Fruit fly (Drosophila melanogaster) whole organism, embryonic: ENCODE measurements around the gene CG7789.

Experiments used
- Ada2b ChIP-seq: fragments of 200-800 bp; sonication (Bioruptor generic); IDR thresholded peaks from 2 replicates; pipeline ENCODE4 v1.3.6; 2022; ENCODE audit warnings: missing biosample characterization, missing genetic modification characterization
- C15 ChIP-seq: fragments of 200-800 bp; sonication (Bioruptor generic); IDR thresholded peaks from 3 replicates; pipeline ENCODE4 v1.3.6; 2022; ENCODE audit warnings: missing biosample characterization, missing genetic modification characterization
- CG10431 ChIP-seq: fragments of 200-800 bp; sonication (Bioruptor generic); optimal IDR thresholded peaks from 3 replicates; lab custom pipeline; 2018; ENCODE audit warnings: missing biosample characterization, mild to moderate bottlenecking, missing genetic modification characterization
- CG12104 ChIP-seq: fragments of 200-800 bp; sonication (Bioruptor generic); optimal IDR thresholded peaks from 3 replicates; lab custom pipeline; 2016; ENCODE audit warnings: missing biosample characterization, missing genetic modification characterization
- CG12391 ChIP-seq: fragments of 200-800 bp; sonication (Bioruptor generic); optimal IDR thresholded peaks from 3 replicates; lab custom pipeline; 2018; ENCODE audit warnings: missing biosample characterization, mild to moderate bottlenecking, missing genetic modification characterization, moderate library complexity
- CG12744 ChIP-seq: fragments of 200-800 bp; sonication (Bioruptor generic); optimal IDR thresholded peaks from 2 replicates; lab custom pipeline; 2016; ENCODE audit warnings: missing biosample characterization, missing genetic modification characterization
- CG15479 ChIP-seq: fragments of 200-800 bp; sonication (Bioruptor generic); optimal IDR thresholded peaks from 3 replicates; lab custom pipeline; 2019; ENCODE audit warnings: missing biosample characterization, mild to moderate bottlenecking, missing genetic modification characterization, moderate library complexity
- CG17568 ChIP-seq: fragments of 200-800 bp; sonication (Bioruptor generic); optimal IDR thresholded peaks from 2 replicates; lab custom pipeline; 2018; ENCODE audit warnings: missing biosample characterization, mild to moderate bottlenecking, missing genetic modification characterization, moderate library complexity
- CG18764 ChIP-seq: fragments of 200-800 bp; sonication (Bioruptor generic); optimal IDR thresholded peaks from 3 replicates; lab custom pipeline; 2016; ENCODE audit warnings: missing biosample characterization, missing genetic modification characterization
- CG2129 ChIP-seq: fragments of 200-800 bp; sonication (Bioruptor generic); IDR thresholded peaks from 2 replicates; pipeline ENCODE4 v1.3.6; 2022; ENCODE audit warnings: missing biosample characterization, missing genetic modification characterization; ENCODE audit not compliant: partially characterized antibody
- CG2712 ChIP-seq: fragments of 200-800 bp; optimal IDR thresholded peaks from 3 replicates; lab custom pipeline; 2019; ENCODE audit warnings: missing biosample characterization, mild to moderate bottlenecking, missing genetic modification characterization, moderate library complexity
- CG30020 ChIP-seq: fragments of 200-800 bp; optimal IDR thresholded peaks from 2 replicates; lab custom pipeline; 2019; ENCODE audit warnings: missing biosample characterization, mild to moderate bottlenecking, missing genetic modification characterization, moderate library complexity
- CG31441 ChIP-seq: fragments of 200-800 bp; sonication (Bioruptor generic); IDR thresholded peaks from 2 replicates; pipeline ENCODE4 v1.3.6; 2022; ENCODE audit warnings: missing biosample characterization, missing genetic modification characterization
- CG3163 ChIP-seq: fragments of 200-800 bp; sonication (Bioruptor generic); optimal IDR thresholded peaks from 3 replicates; lab custom pipeline; 2016; ENCODE audit warnings: missing biosample characterization, missing genetic modification characterization
- CG33213 ChIP-seq: fragments of 200-800 bp; sonication (Bioruptor generic); optimal IDR thresholded peaks from 3 replicates; lab custom pipeline; 2016; ENCODE audit warnings: missing biosample characterization, missing genetic modification characterization
- CG6654 ChIP-seq: fragments of 200-800 bp; sonication (Bioruptor generic); optimal IDR thresholded peaks from 2 replicates; lab custom pipeline; 2017; ENCODE audit warnings: missing biosample characterization, mild to moderate bottlenecking, missing genetic modification characterization
- CG8388 ChIP-seq: fragments of 200-800 bp; sonication (Bioruptor generic); optimal IDR thresholded peaks from 2 replicates; lab custom pipeline; 2019; ENCODE audit warnings: missing biosample characterization, mild to moderate bottlenecking, missing genetic modification characterization, moderate library complexity
- Dad ChIP-seq: fragments of 200-800 bp; sonication (Bioruptor generic); optimal IDR thresholded peaks from 3 replicates; lab custom pipeline; 2016; ENCODE audit warnings: missing biosample characterization, missing genetic modification characterization
- Deaf1 ChIP-seq: fragments of 200-800 bp; optimal IDR thresholded peaks from 3 replicates; lab custom pipeline; 2019; ENCODE audit warnings: missing biosample characterization, mild to moderate bottlenecking, missing genetic modification characterization, moderate library complexity
- Drgx ChIP-seq: fragments of 200-800 bp; sonication (Bioruptor generic); IDR thresholded peaks from 2 replicates; pipeline ENCODE4 v1.3.6; 2022; ENCODE audit warnings: missing biosample characterization, missing genetic modification characterization
- Ets65A ChIP-seq: fragments of 200-800 bp; sonication (Bioruptor generic); peaks from one replicate; lab custom pipeline; 2016; ENCODE audit warnings: missing biosample characterization, missing genetic modification characterization
- Fer2 ChIP-seq: fragments of 200-800 bp; sonication (Bioruptor generic); optimal IDR thresholded peaks from 2 replicates; lab custom pipeline; 2018; ENCODE audit warnings: missing biosample characterization, mild to moderate bottlenecking, missing genetic modification characterization, moderate library complexity
- HLH54F ChIP-seq: fragments of 200-800 bp; sonication (Bioruptor generic); optimal IDR thresholded peaks from 3 replicates; lab custom pipeline; 2016; ENCODE audit warnings: missing biosample characterization, missing genetic modification characterization
- Hr39 ChIP-seq: fragments of >200 bp; optimal IDR thresholded peaks from 2 replicates; lab custom pipeline; 2017
- Nf-YB ChIP-seq: fragments of 200-800 bp; sonication (Bioruptor generic); optimal IDR thresholded peaks from 3 replicates; lab custom pipeline; 2019; ENCODE audit warnings: missing biosample characterization, mild to moderate bottlenecking, missing genetic modification characterization, moderate library complexity
- Optix ChIP-seq: fragments of 200-800 bp; sonication (Bioruptor generic); IDR thresholded peaks from 3 replicates; pipeline ENCODE4 v1.3.6; 2022; ENCODE audit warnings: missing biosample characterization, missing genetic modification characterization
- Sox102F ChIP-seq: fragments of 200-800 bp; sonication (Bioruptor generic); optimal IDR thresholded peaks from 2 replicates; lab custom pipeline; 2018; ENCODE audit warnings: missing biosample characterization, mild to moderate bottlenecking, missing genetic modification characterization, moderate library complexity
- TFAM ChIP-seq: fragments of 200-800 bp; sonication (Bioruptor generic); optimal IDR thresholded peaks from 2 replicates; lab custom pipeline; 2017; ENCODE audit warnings: missing biosample characterization, missing genetic modification characterization, inconsistent platforms
- ara ChIP-seq: fragments of 200-800 bp; sonication (Bioruptor generic); IDR thresholded peaks from 2 replicates; pipeline ENCODE4 v1.3.6; 2022; ENCODE audit warnings: missing biosample characterization, missing genetic modification characterization
- bcd ChIP-seq: fragments of 200-800 bp; sonication (Bioruptor generic); optimal IDR thresholded peaks from 2 replicates; lab custom pipeline; 2017; ENCODE audit warnings: missing biosample characterization, mild to moderate bottlenecking, missing genetic modification characterization
- chinmo ChIP-seq: fragments of 200-800 bp; sonication (Bioruptor generic); IDR thresholded peaks from 4 replicates; pipeline ENCODE4 v1.3.6; 2022; ENCODE audit warnings: missing biosample characterization, missing genetic modification characterization; ENCODE audit not compliant: partially characterized antibody
- corto ChIP-seq: fragments of 200-800 bp; sonication (Bioruptor generic); optimal IDR thresholded peaks from 2 replicates; lab custom pipeline; 2016; ENCODE audit warnings: missing biosample characterization, mild to moderate bottlenecking, missing genetic modification characterization, moderate library complexity
- fd102C ChIP-seq: fragments of 200-800 bp; sonication (Bioruptor generic); optimal IDR thresholded peaks from 2 replicates; lab custom pipeline; 2018; ENCODE audit warnings: missing biosample characterization, mild to moderate bottlenecking, missing genetic modification characterization, moderate library complexity
- fd64A ChIP-seq: fragments of 200-800 bp; sonication (Bioruptor generic); optimal IDR thresholded peaks from 3 replicates; lab custom pipeline; 2018; ENCODE audit warnings: missing biosample characterization, mild to moderate bottlenecking, missing genetic modification characterization
- ftz-f1 ChIP-seq: fragments of 200-800 bp; sonication (Bioruptor generic); optimal IDR thresholded peaks from 2 replicates; lab custom pipeline; 2016; ENCODE audit warnings: missing biosample characterization, missing genetic modification characterization
- gcm ChIP-seq: fragments of 200-800 bp; sonication (Bioruptor generic); optimal IDR thresholded peaks from 2 replicates; lab custom pipeline; 2019; ENCODE audit warnings: missing biosample characterization, mild to moderate bottlenecking, missing genetic modification characterization, moderate library complexity
- gsb-n ChIP-seq: fragments of 200-800 bp; sonication (Bioruptor generic); optimal IDR thresholded peaks from 3 replicates; lab custom pipeline; 2018; ENCODE audit warnings: missing biosample characterization, mild to moderate bottlenecking, missing genetic modification characterization
- hb ChIP-seq: fragments of 200-800 bp; sonication (Bioruptor generic); IDR thresholded peaks from 3 replicates; pipeline ENCODE4 v1.3.6; 2022; ENCODE audit warnings: missing biosample characterization, missing genetic modification characterization; ENCODE audit not compliant: partially characterized antibody
- hth ChIP-seq: fragments of >200 bp; optimal IDR thresholded peaks from 2 replicates; lab custom pipeline; 2017; ENCODE audit warnings: inconsistent platforms
- jigr1 ChIP-seq: fragments of 200-800 bp; sonication (Bioruptor generic); IDR thresholded peaks from 3 replicates; pipeline ENCODE4 v1.3.6; 2022; ENCODE audit warnings: missing biosample characterization, missing genetic modification characterization
- lola ChIP-seq, 3 experiments: fragments of >200 bp in 2 of 3; fragments of 200-800 bp in 1 of 3; sonication (Bioruptor generic) in 1 of 3; optimal IDR thresholded peaks; 2 replicates each; lab custom pipeline; 2017 to 2019; ENCODE audit warnings: missing biosample characterization in 3 of 3, missing genetic modification characterization in 3 of 3, mild to moderate bottlenecking in 1 of 3, moderate library complexity in 1 of 3
- luna ChIP-seq: fragments of 200-800 bp; sonication (Bioruptor generic); optimal IDR thresholded peaks from 2 replicates; lab custom pipeline; 2016; ENCODE audit warnings: missing biosample characterization, missing genetic modification characterization
- nerfin-1 ChIP-seq: fragments of 200-800 bp; sonication (Bioruptor generic); optimal IDR thresholded peaks from 3 replicates; lab custom pipeline; 2019; ENCODE audit warnings: missing biosample characterization, mild to moderate bottlenecking, missing genetic modification characterization, moderate library complexity
- prd ChIP-seq, 3 experiments: fragments of >200 bp in 2 of 3; fragments of 200-800 bp in 1 of 3; sonication (Bioruptor generic) in 1 of 3; optimal IDR thresholded peaks in 2 of 3; IDR thresholded peaks in 1 of 3; 2 replicates in 2 of 3; 3 replicates in 1 of 3; pipeline versions ENCODE4 v1.3.6 to Lab custom; 2017 to 2022; ENCODE audit warnings: missing biosample characterization in 1 of 3, missing genetic modification characterization in 1 of 3
- pros ChIP-seq: fragments of 200-800 bp; sonication (Bioruptor generic); optimal IDR thresholded peaks from 3 replicates; lab custom pipeline; 2019; ENCODE audit warnings: missing biosample characterization, mild to moderate bottlenecking, missing genetic modification characterization, moderate library complexity
- pum ChIP-seq: fragments of 200-800 bp; sonication (Bioruptor generic); optimal IDR thresholded peaks from 2 replicates; lab custom pipeline; 2016; ENCODE audit warnings: missing biosample characterization, missing genetic modification characterization
- rib ChIP-seq: fragments of 200-800 bp; sonication (Bioruptor generic); IDR thresholded peaks from 2 replicates; pipeline ENCODE4 v1.3.6; 2022; ENCODE audit warnings: missing biosample characterization, missing genetic modification characterization
- sens ChIP-seq: fragments of 200-800 bp; sonication (Bioruptor generic); peaks from one replicate; lab custom pipeline; 2016; ENCODE audit warnings: missing biosample characterization, missing genetic modification characterization
- shn ChIP-seq: fragments of 200-800 bp; sonication (Bioruptor generic); optimal IDR thresholded peaks from 3 replicates; lab custom pipeline; 2016; ENCODE audit warnings: missing biosample characterization, missing genetic modification characterization
- sna ChIP-seq: fragments of 200-800 bp; sonication (Bioruptor generic); IDR thresholded peaks from 2 replicates; pipeline ENCODE4 v1.3.6; 2022; ENCODE audit warnings: missing biosample characterization, missing genetic modification characterization; ENCODE audit not compliant: partially characterized antibody
- so ChIP-seq: fragments of 200-800 bp; sonication (Bioruptor generic); IDR thresholded peaks from 3 replicates; pipeline ENCODE4 v1.3.6; 2022; ENCODE audit warnings: missing biosample characterization, missing genetic modification characterization

CG7789 gene

DNA sequence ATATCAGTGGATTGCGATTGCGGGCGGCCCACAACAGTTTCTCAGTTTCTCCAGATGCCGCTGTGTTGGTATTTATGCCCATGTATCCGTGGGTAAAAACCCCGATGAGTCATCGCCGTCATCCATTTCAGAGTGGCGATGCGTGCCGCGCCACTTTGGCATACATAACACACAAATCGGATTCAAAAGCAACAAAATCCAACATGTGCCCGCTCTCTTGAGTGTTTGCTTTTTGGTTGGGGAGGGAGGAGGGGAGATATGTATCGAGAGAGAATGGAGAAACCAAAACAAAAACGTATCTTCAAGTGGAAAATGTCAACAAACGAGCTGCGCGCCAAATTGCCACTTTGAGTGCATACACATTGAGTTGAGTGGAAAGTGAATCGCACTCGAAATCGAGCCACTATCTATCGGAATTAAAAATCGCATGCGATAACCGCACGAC is 31.3 kb upstream of the CG7789 start:
- TF ChIP-seq hb (GFP tag; lab: Robert Waterston, UW): no peak
- no peak for TF ChIP-seq CG33213 (GFP tag; lab: Kevin White, UChicago)
- no peak for TF ChIP-seq fd64A (GFP tag; lab: Kevin White, UChicago)
- peak; percentile 55 for TF ChIP-seq gcm (GFP tag; lab: Kevin White, UChicago)
- peak; percentile 51; the same call in 1 of the 3 replicates for TF ChIP-seq so
- TF ChIP-seq lola (GFP tag; optimal IDR thresholded peaks at IDR 0.05; lab: Kevin White, UChicago): no peak
- no peak for TF ChIP-seq ftz-f1 (GFP tag; lab: Kevin White, UChicago)
- no peak for TF ChIP-seq Dad (GFP tag; lab: Kevin White, UChicago)
- TF ChIP-seq TFAM (GFP tag; lab: Kevin White, UChicago): no peak
- no peak for TF ChIP-seq Sox102F (GFP tag; lab: Kevin White, UChicago)
- TF ChIP-seq Nf-YB (GFP tag; lab: Kevin White, UChicago): no peak
- TF ChIP-seq Ets65A (GFP tag; lab: Kevin White, UChicago): no peak
- no peak for TF ChIP-seq CG12104 (GFP tag; lab: Kevin White, UChicago)
- peak; percentile 69; the same call in 1 of the 2 replicates for TF ChIP-seq sna (GFP tag; lab: Robert Waterston, UW)
- no peak for TF ChIP-seq prd (optimal IDR thresholded peaks at IDR 0.05; lab: Kevin White, UChicago)
- no peak for TF ChIP-seq prd (GFP tag; IDR thresholded peaks at IDR 0.05; lab: Robert Waterston, UW)
- no peak for TF ChIP-seq fd102C
- TF ChIP-seq chinmo: peak; percentile 99
- no peak for TF ChIP-seq ara (GFP tag; lab: Robert Waterston, UW)
- peak; percentile 61 for TF ChIP-seq CG10431 (GFP tag; lab: Kevin White, UChicago)
- peak; percentile 74 for TF ChIP-seq nerfin-1 (tag; lab: Kevin White, UChicago)
- TF ChIP-seq C15 (GFP tag; lab: Robert Waterston, UW): no peak
- TF ChIP-seq CG12744: no peak
- no peak for TF ChIP-seq Optix (GFP tag; lab: Robert Waterston, UW)
- TF ChIP-seq CG31441 (GFP tag; lab: Robert Waterston, UW): no peak
- TF ChIP-seq CG8388: no peak
- TF ChIP-seq CG2129: 0 out of 2 replicates have a peak, but pooled peaks have one; percentile 13
- no peak for TF ChIP-seq Drgx (GFP tag; lab: Robert Waterston, UW)
- TF ChIP-seq Deaf1 (tag; lab: Kevin White, UChicago): peak; percentile 59
- TF ChIP-seq Ada2b (GFP tag; lab: Robert Waterston, UW): no peak
- TF ChIP-seq CG2712 (tag; lab: Kevin White, UChicago): no peak
- peak; percentile 38 for TF ChIP-seq CG17568
- no peak for TF ChIP-seq sens (GFP tag; lab: Kevin White, UChicago)
- no peak for TF ChIP-seq bcd (GFP tag; lab: Kevin White, UChicago)
- TF ChIP-seq CG30020 (tag; lab: Kevin White, UChicago): no peak
- TF ChIP-seq CG18764: no peak
- TF ChIP-seq pros (GFP tag; lab: Kevin White, UChicago): peak; percentile 63
- TF ChIP-seq luna (GFP tag; lab: Kevin White, UChicago): no peak
- no peak for TF ChIP-seq HLH54F (GFP tag; lab: Kevin White, UChicago)
- TF ChIP-seq gsb-n (tag; lab: Kevin White, UChicago): peak; percentile 18
- TF ChIP-seq CG3163 (GFP tag; lab: Kevin White, UChicago): peak; percentile 45
- peak; percentile 65 for TF ChIP-seq CG15479 (GFP tag; lab: Kevin White, UChicago)
- TF ChIP-seq pum (GFP tag; lab: Kevin White, UChicago): no peak
- TF ChIP-seq corto (GFP tag; lab: Kevin White, UChicago): no peak
- TF ChIP-seq hth: no peak
- no peak for TF ChIP-seq CG6654 (GFP tag; lab: Kevin White, UChicago)
- TF ChIP-seq shn: no peak
- no peak for TF ChIP-seq Hr39
- 0 out of 2 replicates have a peak, but pooled peaks have one; percentile 33 for TF ChIP-seq rib
- TF ChIP-seq Fer2: no peak
- no peak for TF ChIP-seq CG12391 (tag; lab: Kevin White, UChicago)
- no peak for TF ChIP-seq jigr1 (GFP tag; lab: Robert Waterston, UW)
